Worm (Caenorhabditis elegans) whole organism, mixed stage, embryonic: Measurements from ENCODE around the gene F39B3.7.
A peak's percentile ranks its signal among the peaks of the same experiment; 100 is the strongest.
"Not testable (repeated sequence)": the region's sequence is repeated elsewhere in the genome, so short reads cannot be mapped to it uniquely, and the experiment has no call there.

ENCODE experiments used
- M03D4.4 ChIP-seq: sonication (generic microtip); optimal IDR thresholded peaks from 2 replicates; lab custom pipeline; 2017; ENCODE audit warnings: mild to moderate bottlenecking, missing genetic modification characterization, missing compliant biosample characterization
- bed-3 ChIP-seq: fragments of 200-800 bp; sonication (Bioruptor generic); optimal IDR thresholded peaks from 3 replicates; lab custom pipeline; 2018; ENCODE audit warnings: mild to moderate bottlenecking, missing genetic modification characterization, moderate library complexity, missing compliant biosample characterization
- ceh-39 ChIP-seq: fragments of 150-350 bp; optimal IDR thresholded peaks from 2 replicates; lab custom pipeline; 2014; ENCODE audit warnings: missing biosample characterization, missing genetic modification characterization
- ceh-43 ChIP-seq: fragments of 200-800 bp; sonication (Bioruptor generic); optimal IDR thresholded peaks from 2 replicates; lab custom pipeline; 2018; ENCODE audit warnings: mild to moderate bottlenecking, missing genetic modification characterization, moderate library complexity, missing compliant biosample characterization
- ceh-83 ChIP-seq: fragments of 200-800 bp; sonication (Bioruptor generic); optimal IDR thresholded peaks from 2 replicates; lab custom pipeline; 2018; ENCODE audit warnings: mild to moderate bottlenecking, missing genetic modification characterization, missing compliant biosample characterization
- ces-1 ChIP-seq: fragments of 150-350 bp; optimal IDR thresholded peaks from 2 replicates; lab custom pipeline; 2014; ENCODE audit warnings: missing biosample characterization, missing genetic modification reagents, missing genetic modification characterization
- cnd-1 ChIP-seq: fragments of 200-800 bp; sonication (Bioruptor generic); optimal IDR thresholded peaks from 2 replicates; lab custom pipeline; 2018; ENCODE audit warnings: mild to moderate bottlenecking, missing genetic modification characterization, missing compliant biosample characterization
- drap-1 ChIP-seq: fragments of 200-800 bp; sonication (Bioruptor generic); optimal IDR thresholded peaks from 3 replicates; lab custom pipeline; 2018; ENCODE audit warnings: mild to moderate bottlenecking, missing genetic modification characterization, missing compliant biosample characterization
- elt-1 ChIP-seq: sonication (generic microtip); optimal IDR thresholded peaks from 2 replicates; lab custom pipeline; 2017; ENCODE audit warnings: missing genetic modification characterization, mild to moderate bottlenecking, missing compliant biosample characterization, antibody characterized with exemption, moderate library complexity, borderline replicate concordance; ENCODE audit not compliant: insufficient read depth
- elt-3 ChIP-seq: fragments of 150-350 bp; optimal IDR thresholded peaks from 2 replicates; lab custom pipeline; 2014; ENCODE audit warnings: missing biosample characterization, missing genetic modification characterization
- flh-1 ChIP-seq: fragments of 200-800 bp; sonication (Bioruptor generic); optimal IDR thresholded peaks from 2 replicates; lab custom pipeline; 2018; ENCODE audit warnings: mild to moderate bottlenecking, missing genetic modification characterization, moderate library complexity, missing compliant biosample characterization
- ham-2 ChIP-seq: fragments of 200-800 bp; sonication (Bioruptor generic); optimal IDR thresholded peaks from 2 replicates; lab custom pipeline; 2018; ENCODE audit warnings: mild to moderate bottlenecking, missing genetic modification characterization, missing compliant biosample characterization
- lin-13 ChIP-seq: fragments of 150-350 bp; optimal IDR thresholded peaks from 2 replicates; lab custom pipeline; 2014; ENCODE audit warnings: missing biosample characterization, missing genetic modification characterization
- lin-32 ChIP-seq: fragments of 200-800 bp; sonication (Bioruptor generic); optimal IDR thresholded peaks from 2 replicates; lab custom pipeline; 2018; ENCODE audit warnings: mild to moderate bottlenecking, missing genetic modification characterization, missing compliant biosample characterization
- lsy-2 ChIP-seq: fragments of 150-350 bp; optimal IDR thresholded peaks from 2 replicates; lab custom pipeline; 2014; ENCODE audit warnings: missing biosample characterization, missing genetic modification characterization
- mab-5 ChIP-seq: fragments of 150-350 bp; optimal IDR thresholded peaks from 2 replicates; lab custom pipeline; 2014; ENCODE audit warnings: missing biosample characterization, missing genetic modification characterization
- mep-1 ChIP-seq: fragments of 150-350 bp; optimal IDR thresholded peaks from 2 replicates; lab custom pipeline; 2017; ENCODE audit warnings: missing biosample characterization, missing genetic modification reagents, missing genetic modification characterization, inconsistent platforms
- mls-2 ChIP-seq: sonication (generic microtip); optimal IDR thresholded peaks from 2 replicates; lab custom pipeline; 2016; ENCODE audit warnings: mild to moderate bottlenecking, missing genetic modification characterization, moderate library complexity, missing compliant biosample characterization
- nhr-12 ChIP-seq: fragments of 150-350 bp; optimal IDR thresholded peaks from 2 replicates; lab custom pipeline; 2014; ENCODE audit warnings: missing biosample characterization, missing genetic modification characterization
- nhr-2 ChIP-seq: fragments of 150-350 bp; optimal IDR thresholded peaks from 2 replicates; lab custom pipeline; 2014; ENCODE audit warnings: missing biosample characterization, missing genetic modification characterization
- nhr-237 ChIP-seq: fragments of 150-350 bp; optimal IDR thresholded peaks from 2 replicates; lab custom pipeline; 2014; ENCODE audit warnings: missing biosample characterization, missing genetic modification characterization
- nhr-76 ChIP-seq: sonication (generic microtip); optimal IDR thresholded peaks from 2 replicates; lab custom pipeline; 2017; ENCODE audit warnings: missing biosample characterization, missing genetic modification characterization
- pha-4 ChIP-seq: fragments of 150-350 bp; optimal IDR thresholded peaks from 2 replicates; lab custom pipeline; 2018; ENCODE audit warnings: missing biosample characterization, missing genetic modification reagents, missing genetic modification characterization
- sem-2 ChIP-seq: fragments of 200-800 bp; sonication (Bioruptor generic); optimal IDR thresholded peaks from 2 replicates; lab custom pipeline; 2018; ENCODE audit warnings: mild to moderate bottlenecking, missing genetic modification characterization, missing compliant biosample characterization
- snpc-4 ChIP-seq: fragments of 150-350 bp; optimal IDR thresholded peaks from 2 replicates; lab custom pipeline; 2014; ENCODE audit warnings: missing biosample characterization, missing genetic modification characterization
- sptf-1 ChIP-seq: sonication (generic microtip); optimal IDR thresholded peaks from 2 replicates; lab custom pipeline; 2017; ENCODE audit warnings: mild to moderate bottlenecking, missing genetic modification characterization, moderate library complexity, missing compliant biosample characterization
- tbx-8 ChIP-seq: fragments of 200-800 bp; sonication (Bioruptor generic); optimal IDR thresholded peaks from 2 replicates; lab custom pipeline; 2018; ENCODE audit warnings: mild to moderate bottlenecking, missing genetic modification characterization, moderate library complexity, missing compliant biosample characterization
- unc-120 ChIP-seq: sonication (generic microtip); optimal IDR thresholded peaks from 2 replicates; lab custom pipeline; 2017; ENCODE audit warnings: missing genetic modification characterization, missing compliant biosample characterization; ENCODE audit not compliant: poor library complexity, severe bottlenecking
- unc-39 ChIP-seq: fragments of 150-350 bp; optimal IDR thresholded peaks from 2 replicates; lab custom pipeline; 2014; ENCODE audit warnings: missing biosample characterization, missing genetic modification characterization
- zip-8 ChIP-seq: fragments of 150-350 bp; optimal IDR thresholded peaks from 2 replicates; lab custom pipeline; 2014; ENCODE audit warnings: missing biosample characterization, missing genetic modification characterization
- ztf-11 ChIP-seq: fragments of 150-350 bp; optimal IDR thresholded peaks from 2 replicates; lab custom pipeline; 2014; ENCODE audit warnings: missing biosample characterization, missing genetic modification characterization

The F39B3.7 gene

DNA sequence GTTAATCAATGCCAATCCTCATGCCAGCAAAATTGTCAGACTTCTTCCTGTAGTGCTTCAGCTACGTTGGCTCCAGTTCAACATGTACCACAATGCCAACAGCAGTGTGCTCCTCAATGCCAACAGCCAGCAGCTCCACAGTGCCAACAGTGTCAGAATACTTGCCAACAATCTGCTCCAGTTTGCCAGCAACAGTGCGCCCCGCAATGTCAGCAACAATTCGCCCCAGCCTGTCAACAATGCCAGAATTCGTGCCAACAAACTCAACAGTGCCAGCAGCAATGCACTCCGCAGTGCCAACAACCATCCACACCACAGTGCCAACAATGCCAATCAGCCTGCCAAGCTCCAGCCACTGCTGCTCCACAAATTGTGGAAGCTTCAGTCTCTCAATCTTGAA, 13.5 kb downstream of the F39B3.7 start:
- TF ChIP-seq elt-3 (no peak), flh-1 (GFP tag; lab: Kevin White, UChicago) (no peak), sem-2 (GFP tag; lab: Kevin White, UChicago) (no peak), ceh-39 (tag; lab: Kevin White, UChicago) (no peak), elt-1 (tag; lab: Kevin White, UChicago) (no peak)

DNA sequence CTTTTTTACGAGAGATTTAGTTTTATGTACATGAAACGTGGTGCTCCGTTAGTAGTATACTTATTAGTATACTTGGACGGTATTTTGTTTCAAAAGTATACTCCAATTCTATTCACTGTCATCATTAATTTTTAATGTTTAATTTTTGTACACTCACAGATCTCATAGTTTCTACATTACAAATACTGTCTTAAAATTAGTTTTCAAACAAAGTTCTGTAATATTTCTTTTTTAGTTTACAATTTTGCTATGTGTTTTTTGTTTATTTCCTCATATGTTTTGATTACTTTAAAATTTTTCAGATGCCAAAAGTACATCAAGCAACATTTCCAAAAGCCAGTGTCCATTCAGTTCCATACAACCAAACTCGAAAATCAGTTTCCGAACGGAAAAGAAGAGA, 16.5 kb downstream of the F39B3.7 start, which contains the start of gene hlh-28:
hlh-28 (plus strand) TSS at position 301 of the 400 bp plus-strand sequence.
- not testable (repeated sequence) for TF ChIP-seq nhr-12 (tag; lab: Kevin White, UChicago); mab-5; lsy-2

DNA sequence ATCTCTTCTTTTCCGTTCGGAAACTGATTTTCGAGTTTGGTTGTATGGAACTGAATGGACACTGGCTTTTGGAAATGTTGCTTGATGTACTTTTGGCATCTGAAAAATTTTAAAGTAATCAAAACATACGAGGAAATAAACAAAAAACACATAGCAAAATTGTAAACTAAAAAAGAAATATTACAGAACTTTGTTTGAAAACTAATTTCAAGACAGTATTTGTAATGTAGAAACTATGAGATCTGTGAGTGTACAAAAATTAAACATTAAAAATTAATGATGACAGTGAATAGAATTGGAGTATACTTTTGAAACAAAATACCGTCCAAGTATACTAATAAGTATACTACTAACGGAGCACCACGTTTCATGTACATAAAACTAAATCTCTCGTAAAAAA, 18.7 kb downstream of the F39B3.7 start, which contains the start of gene hlh-29:
hlh-29 (minus strand) TSS at position 101 of the 400 bp plus-strand sequence.
- not testable (repeated sequence) for TF ChIP-seq elt-1 (tag; lab: Kevin White, UChicago); elt-3; nhr-2 (tag; lab: Kevin White, UChicago)
- TF ChIP-seq, all 35 proteins: peak for 0; not testable (repeated sequence) for 35

DNA sequence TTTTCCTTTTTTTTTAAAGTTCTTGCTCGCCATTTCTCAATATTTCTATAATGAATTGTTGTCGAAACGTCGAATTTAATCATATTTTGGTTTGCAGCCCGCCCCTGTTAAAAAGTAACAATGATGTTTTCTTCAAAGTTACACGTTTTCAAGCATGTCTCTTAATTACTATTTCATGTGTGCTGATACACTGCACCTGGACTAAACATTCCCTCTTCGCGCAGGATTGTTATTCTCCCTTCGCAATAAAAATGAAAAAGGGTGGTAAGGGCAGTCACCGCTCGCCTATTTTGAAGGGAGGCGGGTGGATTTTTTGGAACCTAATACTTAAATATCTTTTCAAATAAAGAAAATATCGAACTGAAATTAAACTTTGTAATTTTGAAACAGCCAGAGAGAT, 21.8 kb downstream of the F39B3.7 start:
- peak; percentile 32 for TF ChIP-seq ces-1 (GFP tag; lab: Kevin White, UChicago)
- no peak for TF ChIP-seq lin-32 (GFP tag; lab: Kevin White, UChicago)

DNA sequence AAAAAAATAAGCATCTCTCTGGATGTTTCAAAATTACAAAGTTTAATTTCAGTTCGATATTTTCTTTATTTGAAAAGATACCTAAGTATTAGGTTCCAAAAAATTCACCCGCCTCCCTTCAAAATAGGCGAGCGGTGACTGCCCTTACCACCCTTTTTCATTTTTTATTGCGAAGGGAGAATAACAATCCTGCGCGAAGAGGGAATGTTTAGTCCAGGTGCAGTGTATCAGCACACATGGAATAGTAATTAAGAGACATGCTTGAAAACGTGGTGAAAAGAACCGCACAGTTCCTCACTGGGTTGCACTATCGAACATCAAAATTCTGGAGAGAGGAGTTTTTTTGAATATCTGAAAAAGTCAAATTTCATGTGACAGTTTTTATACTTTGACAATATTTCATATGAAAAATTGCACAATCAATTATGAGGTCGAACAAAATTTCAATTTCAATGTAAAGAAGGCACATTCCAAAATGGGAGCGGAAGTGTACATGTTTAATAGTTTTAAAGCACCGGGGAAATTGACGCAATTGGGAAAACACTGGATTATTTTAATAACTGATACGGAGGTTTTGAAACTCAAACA, 22.8 kb downstream of the F39B3.7 start:
- TF ChIP-seq lsy-2 (peak; percentile 8), nhr-237 (tag; lab: Kevin White, UChicago) (peak; percentile 83), mep-1 (no peak), drap-1 (GFP tag; lab: Kevin White, UChicago) (peak; percentile 52), ces-1 (GFP tag; lab: Kevin White, UChicago) (peak; percentile 49), ceh-83 (no peak), sptf-1 (peak; percentile 25), unc-120 (tag; lab: Kevin White, UChicago) (peak; percentile 23)
- TF ChIP-seq, all 35 proteins: peak for 6

DNA sequence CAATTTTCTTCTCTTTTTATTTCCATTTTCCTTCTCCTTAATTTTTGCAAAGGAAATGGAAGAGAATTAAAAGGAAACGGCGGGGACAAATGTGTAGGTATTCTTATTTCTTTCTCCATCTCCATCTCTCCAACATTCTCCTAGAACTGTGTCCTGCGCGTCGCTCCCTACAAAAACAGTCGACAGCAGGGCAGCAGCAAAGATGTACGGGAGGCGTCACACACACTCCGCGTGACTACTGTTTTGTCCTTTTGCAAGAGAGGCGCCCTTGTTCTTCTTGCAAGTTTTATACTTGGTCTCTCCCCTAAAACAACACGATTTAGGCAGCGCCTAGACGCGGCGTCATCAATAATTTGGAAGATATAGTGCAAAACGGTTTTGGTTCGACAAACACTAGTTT, 27.3 kb downstream of the F39B3.7 start:
- TF ChIP-seq sem-2 (GFP tag; lab: Kevin White, UChicago), result no peak
- TF ChIP-seq ham-2 (GFP tag; lab: Kevin White, UChicago), result no peak
- TF ChIP-seq flh-1 (GFP tag; lab: Kevin White, UChicago), result no peak

DNA sequence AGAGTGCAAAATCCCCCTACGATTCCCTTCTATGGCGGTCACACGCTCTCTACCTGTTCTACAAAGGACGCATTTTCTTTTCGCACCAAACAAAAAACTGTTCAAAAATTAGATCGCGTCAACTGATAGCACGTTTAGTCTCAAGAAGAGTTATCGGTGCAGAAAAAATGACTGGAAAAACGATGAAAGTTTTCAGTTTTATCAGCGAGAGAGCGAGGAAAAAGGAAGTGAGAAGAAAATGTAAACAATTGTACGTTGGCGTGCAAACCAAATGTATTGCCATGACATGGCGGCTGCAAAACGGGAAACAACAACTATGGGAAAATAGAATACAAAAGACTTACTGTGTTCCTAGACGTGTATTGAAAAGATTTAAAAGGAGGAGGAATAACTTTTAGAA, 29.7 kb downstream of the F39B3.7 start:
- TF ChIP-seq lin-13 (tag; lab: Kevin White, UChicago), result no peak
- TF ChIP-seq bed-3, result no peak
- no peak for TF ChIP-seq nhr-76 (tag; lab: Kevin White, UChicago)
- no peak for TF ChIP-seq mls-2
- TF ChIP-seq sem-2 (GFP tag; lab: Kevin White, UChicago), result no peak
- no peak for TF ChIP-seq elt-1 (tag; lab: Kevin White, UChicago)

DNA sequence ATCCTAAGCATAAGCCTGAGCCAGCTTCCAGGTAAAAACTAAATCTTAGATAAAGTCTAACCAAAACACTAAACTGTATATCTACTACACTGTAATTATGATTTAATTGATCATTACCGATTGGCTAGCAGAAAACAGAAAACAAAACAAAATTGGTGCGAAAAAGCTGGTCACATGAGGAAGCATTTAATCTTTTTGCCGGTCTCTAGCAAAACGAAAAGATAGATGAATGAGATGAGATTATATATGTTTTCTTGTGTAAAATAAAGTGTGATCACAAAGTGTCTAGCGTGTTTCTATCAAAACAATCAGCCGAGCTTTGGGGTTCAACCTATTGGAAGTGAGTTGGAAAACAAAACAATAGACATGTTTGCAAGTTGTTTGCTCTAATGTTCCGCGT, 32.4 kb downstream of the F39B3.7 start:
- TF ChIP-seq mls-2 (no peak), ztf-11 (tag; lab: Kevin White, UChicago) (no peak), bed-3 (no peak), cnd-1 (tag; lab: Kevin White, UChicago) (no peak), zip-8 (tag; lab: Kevin White, UChicago) (no peak), unc-39 (tag; lab: Kevin White, UChicago) (no peak), mab-5 (no peak), drap-1 (GFP tag; lab: Kevin White, UChicago) (no peak), pha-4 (no peak), nhr-76 (tag; lab: Kevin White, UChicago) (no peak), mep-1 (no peak), ces-1 (GFP tag; lab: Kevin White, UChicago) (no peak), snpc-4 (tag; lab: Kevin White, UChicago) (no peak), M03D4.4 (tag; lab: Kevin White, UChicago) (no peak), nhr-237 (tag; lab: Kevin White, UChicago) (no peak), ceh-43 (no peak), tbx-8 (GFP tag; lab: Kevin White, UChicago) (no peak), elt-3 (no peak), ceh-83 (no peak)
